Worm (Caenorhabditis elegans) whole organism, L2 larva: ENCODE measurements around the gene Y17G9B.2.

Experiments
- C34F6.9 ChIP-seq: fragments of 150-350 bp; optimal IDR thresholded peaks from 2 replicates; lab custom pipeline; 2014; ENCODE audit warnings: missing biosample characterization, missing genetic modification characterization
- F13H6.1 ChIP-seq: sonication (generic microtip); optimal IDR thresholded peaks from 2 replicates; lab custom pipeline; 2016; ENCODE audit warnings: missing genetic modification characterization, missing compliant biosample characterization
- R02D3.7 ChIP-seq: fragments of 150-350 bp; optimal IDR thresholded peaks from 2 replicates; lab custom pipeline; 2014; ENCODE audit warnings: missing biosample characterization, missing genetic modification characterization
- Y55F3AM.14 ChIP-seq: fragments of 200-800 bp; sonication (Bioruptor generic); optimal IDR thresholded peaks from 2 replicates; lab custom pipeline; 2018; ENCODE audit warnings: mild to moderate bottlenecking, missing genetic modification characterization, missing compliant biosample characterization
- ZK546.5 ChIP-seq: sonication (generic microtip); optimal IDR thresholded peaks from 2 replicates; lab custom pipeline; 2017; ENCODE audit warnings: missing biosample characterization, missing genetic modification characterization
- alr-1 ChIP-seq: fragments of 150-350 bp; optimal IDR thresholded peaks from 2 replicates; lab custom pipeline; 2014; ENCODE audit warnings: missing biosample characterization, missing genetic modification characterization
- ama-1 ChIP-seq: fragments of 150-350 bp; optimal IDR thresholded peaks from 2 replicates; lab custom pipeline; 2018; ENCODE audit warnings: inconsistent platforms
- blmp-1 ChIP-seq: sonication (generic microtip); optimal IDR thresholded peaks from 2 replicates; lab custom pipeline; 2017; ENCODE audit warnings: missing genetic modification characterization, mild to moderate bottlenecking, missing compliant biosample characterization, antibody characterized with exemption, moderate library complexity; ENCODE audit not compliant: insufficient read depth
- ceh-16 ChIP-seq: fragments of 150-350 bp; optimal IDR thresholded peaks from 2 replicates; lab custom pipeline; 2014; ENCODE audit warnings: missing biosample characterization, missing genetic modification characterization
- ceh-82 ChIP-seq: fragments of 150-350 bp; optimal IDR thresholded peaks from 2 replicates; lab custom pipeline; 2014; ENCODE audit warnings: missing biosample characterization, missing genetic modification characterization
- crh-2 ChIP-seq: sonication (generic microtip); optimal IDR thresholded peaks from 2 replicates; lab custom pipeline; 2017; ENCODE audit warnings: missing biosample characterization, missing genetic modification characterization
- dmd-4 ChIP-seq: sonication (generic microtip); optimal IDR thresholded peaks from 2 replicates; lab custom pipeline; 2017; ENCODE audit warnings: missing biosample characterization, missing genetic modification characterization
- elt-1 ChIP-seq: fragments of 150-350 bp; optimal IDR thresholded peaks from 2 replicates; lab custom pipeline; 2014; ENCODE audit warnings: missing biosample characterization, missing genetic modification characterization
- fos-1 ChIP-seq: fragments of 150-350 bp; optimal IDR thresholded peaks from 2 replicates; lab custom pipeline; 2014; ENCODE audit warnings: missing biosample characterization, missing genetic modification characterization
- gmeb-1 ChIP-seq: fragments of 150-350 bp; optimal IDR thresholded peaks from 2 replicates; lab custom pipeline; 2014; ENCODE audit warnings: missing biosample characterization, missing genetic modification characterization
- lin-11 ChIP-seq: fragments of 150-350 bp; sonication (generic microtip); optimal IDR thresholded peaks from 2 replicates; lab custom pipeline; 2014; ENCODE audit warnings: missing biosample characterization, missing genetic modification characterization, inconsistent platforms, mixed read lengths
- lin-13 ChIP-seq: fragments of 150-350 bp; optimal IDR thresholded peaks from 2 replicates; lab custom pipeline; 2014; ENCODE audit warnings: missing biosample characterization, missing genetic modification reagents, missing genetic modification characterization
- lin-39 ChIP-seq: fragments of 150-350 bp; optimal IDR thresholded peaks from 2 replicates; lab custom pipeline; 2014; ENCODE audit warnings: missing biosample characterization, missing genetic modification reagents, missing genetic modification characterization
- lsy-2 ChIP-seq, 2 experiments: fragments of 150-350 bp in 1 of 2; sonication (generic microtip) in 1 of 2; optimal IDR thresholded peaks; 2 replicates each; lab custom pipeline; 2014 to 2017; ENCODE audit warnings: missing biosample characterization in 2 of 2, missing genetic modification characterization in 2 of 2
- mab-5 ChIP-seq: fragments of 150-350 bp; optimal IDR thresholded peaks from 2 replicates; lab custom pipeline; 2014; ENCODE audit warnings: missing biosample characterization, missing genetic modification characterization
- mbf-1 ChIP-seq: sonication (generic microtip); optimal IDR thresholded peaks from 2 replicates; lab custom pipeline; 2017; ENCODE audit warnings: missing biosample characterization, missing genetic modification characterization
- mdl-1 ChIP-seq, 2 experiments: fragments of 150-350 bp in 1 of 2; sonication (generic microtip) in 1 of 2; optimal IDR thresholded peaks; 2 replicates each; lab custom pipeline; 2017; ENCODE audit warnings: missing biosample characterization in 2 of 2, missing genetic modification characterization in 2 of 2
- nhr-10 ChIP-seq: sonication (generic microtip); optimal IDR thresholded peaks from 2 replicates; lab custom pipeline; 2017; ENCODE audit warnings: missing biosample characterization, missing genetic modification characterization
- nhr-11 ChIP-seq: fragments of 150-350 bp; optimal IDR thresholded peaks from 2 replicates; lab custom pipeline; 2014; ENCODE audit warnings: missing biosample characterization, missing genetic modification characterization
- nhr-12 ChIP-seq: fragments of 150-350 bp; optimal IDR thresholded peaks from 2 replicates; lab custom pipeline; 2014; ENCODE audit warnings: missing biosample characterization, missing genetic modification characterization
- nhr-129 ChIP-seq: fragments of 150-350 bp; optimal IDR thresholded peaks from 2 replicates; lab custom pipeline; 2014; ENCODE audit warnings: missing biosample characterization, missing genetic modification characterization
- nhr-21 ChIP-seq: fragments of 150-350 bp; optimal IDR thresholded peaks from 2 replicates; lab custom pipeline; 2014; ENCODE audit warnings: missing biosample characterization, missing genetic modification characterization
- nhr-23 ChIP-seq: fragments of 150-350 bp; optimal IDR thresholded peaks from 2 replicates; lab custom pipeline; 2014; ENCODE audit warnings: missing biosample characterization, missing genetic modification reagents, missing genetic modification characterization
- nhr-237 ChIP-seq: fragments of 150-350 bp; optimal IDR thresholded peaks from 2 replicates; lab custom pipeline; 2014; ENCODE audit warnings: missing biosample characterization, missing genetic modification characterization
- nhr-25 ChIP-seq: fragments of 150-350 bp; sonication (generic microtip); optimal IDR thresholded peaks from 3 replicates; lab custom pipeline; 2014; ENCODE audit warnings: missing biosample characterization, missing genetic modification characterization
- nhr-6 ChIP-seq: fragments of 150-350 bp; optimal IDR thresholded peaks from 2 replicates; lab custom pipeline; 2014; ENCODE audit warnings: missing biosample characterization, missing genetic modification characterization
- nhr-77 ChIP-seq: fragments of 150-350 bp; optimal IDR thresholded peaks from 2 replicates; lab custom pipeline; 2014; ENCODE audit warnings: missing biosample characterization, missing genetic modification characterization
- peb-1 ChIP-seq: fragments of 150-350 bp; optimal IDR thresholded peaks from 2 replicates; lab custom pipeline; 2014; ENCODE audit warnings: missing biosample characterization, missing genetic modification characterization
- sem-4 ChIP-seq: fragments of 150-350 bp; optimal IDR thresholded peaks from 2 replicates; lab custom pipeline; 2014; ENCODE audit warnings: missing biosample characterization, missing genetic modification reagents, missing genetic modification characterization
- skn-1 ChIP-seq: sonication (generic microtip); optimal IDR thresholded peaks from 2 replicates; lab custom pipeline; 2017; ENCODE audit warnings: missing biosample characterization, missing genetic modification characterization
- sma-3 ChIP-seq: sonication (generic microtip); optimal IDR thresholded peaks from 2 replicates; lab custom pipeline; 2016; ENCODE audit warnings: missing genetic modification reagents, missing genetic modification characterization, missing compliant biosample characterization
- sma-9 ChIP-seq, 2 experiments: fragments of 150-350 bp in 1 of 2; sonication (generic microtip) in 1 of 2; optimal IDR thresholded peaks; 2 replicates each; lab custom pipeline; 2014 to 2016; ENCODE audit warnings: missing genetic modification characterization in 2 of 2, mild to moderate bottlenecking in 1 of 2, missing biosample characterization in 1 of 2, missing compliant biosample characterization in 1 of 2, missing genetic modification reagents in 1 of 2, moderate library complexity in 1 of 2
- snpc-4 ChIP-seq: fragments of 150-350 bp; optimal IDR thresholded peaks from 2 replicates; lab custom pipeline; 2014; ENCODE audit warnings: missing biosample characterization, missing genetic modification characterization
- unc-39 ChIP-seq: fragments of 150-350 bp; optimal IDR thresholded peaks from 2 replicates; lab custom pipeline; 2014; ENCODE audit warnings: missing biosample characterization, missing genetic modification characterization
- unc-55 ChIP-seq: fragments of 150-350 bp; sonication (generic microtip); optimal IDR thresholded peaks from 3 replicates; lab custom pipeline; 2014; ENCODE audit warnings: missing biosample characterization, missing genetic modification reagents, missing genetic modification characterization
- unc-62 ChIP-seq: fragments of 150-350 bp; optimal IDR thresholded peaks from 2 replicates; lab custom pipeline; 2014; ENCODE audit warnings: missing biosample characterization, missing genetic modification reagents, missing genetic modification characterization
- zag-1 ChIP-seq: fragments of 150-350 bp; optimal IDR thresholded peaks from 2 replicates; lab custom pipeline; 2014; ENCODE audit warnings: missing biosample characterization, missing genetic modification characterization
- ztf-1 ChIP-seq: fragments of 200-800 bp; sonication (Bioruptor generic); conservative IDR thresholded peaks from 2 replicates; pipeline ENCODE4 v1.3.6; 2022; ENCODE audit warnings: missing genetic modification characterization, missing compliant biosample characterization
- ztf-11 ChIP-seq: sonication (generic microtip); optimal IDR thresholded peaks from 2 replicates; lab custom pipeline; 2017; ENCODE audit warnings: missing biosample characterization, missing genetic modification characterization
- ztf-4 ChIP-seq: fragments of 150-350 bp; optimal IDR thresholded peaks from 2 replicates; lab custom pipeline; 2014; ENCODE audit warnings: missing biosample characterization, missing genetic modification characterization

Gene Y17G9B.2

DNA sequence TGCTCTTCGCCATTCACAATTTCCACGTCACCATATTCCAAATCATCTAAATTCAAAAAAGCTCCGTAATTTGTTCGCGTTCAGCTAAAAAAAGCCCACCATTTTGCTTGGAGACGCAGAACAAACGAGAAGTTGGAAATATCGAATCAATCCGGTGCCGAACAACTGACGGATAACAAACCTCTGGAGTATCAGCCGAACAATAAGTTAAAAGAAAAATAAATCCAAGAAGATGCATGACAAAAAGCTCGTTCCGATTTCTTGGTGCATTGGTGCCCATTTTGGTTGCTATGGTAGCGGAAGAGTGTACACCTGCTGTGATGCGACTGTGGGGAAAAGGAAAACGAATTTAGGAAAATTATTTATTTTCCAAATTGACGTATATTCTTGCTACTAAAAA is 16.4 kb upstream of the Y17G9B.2 start, which contains the start of gene tctn-1:
Gene tctn-1, minus strand, starts transcription at position 280 of the 400 bp plus-strand sequence.
- peak; percentile 29 to 56 for TF ChIP-seq lsy-2 (tag; optimal IDR thresholded peaks at IDR 0.05; lab: Kevin White, UChicago)
- TF ChIP-seq nhr-12 (tag; lab: Kevin White, UChicago), result no peak
- TF ChIP-seq nhr-129 (tag; lab: Kevin White, UChicago), result peak; percentile 16
- TF ChIP-seq ama-1, result peak; percentile 63
- no peak for TF ChIP-seq ztf-11 (tag; lab: Kevin White, UChicago)
- no peak for TF ChIP-seq mdl-1 (tag; optimal IDR thresholded peaks at IDR 0.05; lab: Kevin White, UChicago)
- no peak for TF ChIP-seq ztf-1 (GFP tag; lab: Robert Waterston, UW)
- TF ChIP-seq C34F6.9, result no peak
- TF ChIP-seq nhr-23 (tag; lab: Kevin White, UChicago), result no peak
- no peak for TF ChIP-seq ZK546.5
- TF ChIP-seq ceh-82, result no peak
- no peak for TF ChIP-seq R02D3.7 (tag; lab: Kevin White, UChicago)
- TF ChIP-seq nhr-11 (tag; lab: Kevin White, UChicago), result no peak
- TF ChIP-seq elt-1, result no peak
- TF ChIP-seq lin-13 (GFP tag; lab: Kevin White, UChicago), result peak; percentile 9
- TF ChIP-seq unc-39 (tag; lab: Kevin White, UChicago), result no peak
- TF ChIP-seq sem-4 (tag; lab: Kevin White, UChicago), result no peak
- TF ChIP-seq nhr-77 (tag; lab: Kevin White, UChicago), result no peak
- no peak for TF ChIP-seq snpc-4 (tag; lab: Kevin White, UChicago)
- TF ChIP-seq, all 48 proteins: peak for 4

DNA sequence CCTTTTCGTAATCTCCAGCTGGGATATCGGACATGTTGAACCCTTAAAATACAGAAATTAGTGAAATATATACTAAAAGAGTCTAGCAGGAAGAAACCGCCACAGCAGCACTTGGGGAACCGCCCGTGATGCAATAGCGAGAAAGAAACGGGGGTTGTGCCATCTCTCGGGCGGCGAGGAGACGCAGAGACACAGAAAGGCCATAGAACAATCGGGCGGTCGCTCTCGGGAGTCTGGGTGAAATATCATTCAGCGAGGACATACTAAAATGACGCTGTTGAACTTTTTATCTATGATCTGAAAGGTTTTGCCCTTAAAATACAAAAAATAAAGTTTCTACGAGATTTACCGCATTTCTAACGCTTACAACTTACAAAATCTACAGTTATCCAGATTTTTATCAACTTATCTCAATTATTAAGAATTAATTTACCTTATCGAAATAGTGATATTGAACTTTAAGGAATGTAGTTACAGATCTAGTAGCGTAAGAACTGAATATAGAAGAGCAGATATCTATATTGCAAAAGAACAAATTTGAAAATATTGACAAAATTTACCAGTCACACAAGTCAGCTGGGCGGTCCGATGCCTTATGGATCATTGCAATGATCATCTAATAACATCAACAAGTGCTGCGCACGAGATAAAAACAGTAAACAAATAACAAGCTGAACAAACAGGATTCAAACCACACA is 15.4 kb upstream of the Y17G9B.2 start, which contains the start of gene cyc-2.1:
Gene cyc-2.1, minus strand, starts transcription at position 605 of the 698 bp plus-strand sequence.
- no peak for TF ChIP-seq skn-1 (tag; lab: Kevin White, UChicago)
- TF ChIP-seq nhr-10 (tag; lab: Kevin White, UChicago), result no peak
- peak; percentile 61 for TF ChIP-seq crh-2 (tag; lab: Kevin White, UChicago)
- TF ChIP-seq nhr-237 (tag; lab: Kevin White, UChicago), result no peak
- TF ChIP-seq ama-1, result peak; percentile 71
- TF ChIP-seq fos-1 (tag; lab: Kevin White, UChicago), result peak; percentile 70
- TF ChIP-seq nhr-6 (tag; lab: Kevin White, UChicago), result peak; percentile 22
- no peak for TF ChIP-seq ztf-11 (tag; lab: Kevin White, UChicago)
- peak; percentile 14 for TF ChIP-seq gmeb-1
- TF ChIP-seq dmd-4 (tag; lab: Kevin White, UChicago), result no peak
- peak; percentile 3 for TF ChIP-seq nhr-21
- TF ChIP-seq nhr-25, result peak; percentile 70
- no peak for TF ChIP-seq zag-1 (tag; lab: Kevin White, UChicago)
- no peak for TF ChIP-seq ztf-1 (GFP tag; lab: Robert Waterston, UW)
- no peak for TF ChIP-seq unc-62 (GFP tag; lab: Kevin White, UChicago)
- TF ChIP-seq ceh-16 (tag; lab: Kevin White, UChicago), result no peak
- no peak for TF ChIP-seq unc-39 (tag; lab: Kevin White, UChicago)
- TF ChIP-seq alr-1, result no peak
- peak; percentile 38 for TF ChIP-seq mab-5 (tag; lab: Kevin White, UChicago)
- peak; percentile 80 for TF ChIP-seq sma-9 (GFP tag; optimal IDR thresholded peaks at IDR 0.05; lab: Kevin White, UChicago)
- TF ChIP-seq sma-9 (tag; optimal IDR thresholded peaks at IDR 0.05; lab: Kevin White, UChicago), result no peak
- TF ChIP-seq elt-1, result no peak
- no peak for TF ChIP-seq blmp-1 (tag; lab: Kevin White, UChicago)
- peak; percentile 74 for TF ChIP-seq ztf-4 (tag; lab: Kevin White, UChicago)
- peak; percentile 69 for TF ChIP-seq unc-55
- peak; percentile 62 for TF ChIP-seq F13H6.1
- TF ChIP-seq sem-4 (tag; lab: Kevin White, UChicago), result peak; percentile 47
- TF ChIP-seq nhr-11 (tag; lab: Kevin White, UChicago), result no peak
- no peak for TF ChIP-seq mbf-1 (tag; lab: Kevin White, UChicago)
- peak; percentile 69 for TF ChIP-seq C34F6.9
- peak; percentile 39 for TF ChIP-seq Y55F3AM.14 (GFP tag; lab: Kevin White, UChicago)
- peak; percentile 95 for TF ChIP-seq nhr-129 (tag; lab: Kevin White, UChicago)
- TF ChIP-seq ceh-82, result no peak
- no peak for TF ChIP-seq lin-39 (tag; lab: Kevin White, UChicago)
- peak; percentile 19 for TF ChIP-seq lin-11
- peak; percentile 55 for TF ChIP-seq sma-3
- peak; percentile 67 for TF ChIP-seq lin-13 (GFP tag; lab: Kevin White, UChicago)
- peak; percentile 59 to 87 for TF ChIP-seq lsy-2 (tag; optimal IDR thresholded peaks at IDR 0.05; lab: Kevin White, UChicago)
- no peak for TF ChIP-seq peb-1 (tag; lab: Kevin White, UChicago)
- TF ChIP-seq R02D3.7 (tag; lab: Kevin White, UChicago), result no peak
- TF ChIP-seq nhr-77 (tag; lab: Kevin White, UChicago), result no peak
- TF ChIP-seq mdl-1 (tag; optimal IDR thresholded peaks at IDR 0.05; lab: Kevin White, UChicago), result peak in 1 of 2 experiments; percentile 16
